Fruit fly (Drosophila melanogaster) whole organism, embryonic: ENCODE results near the gene CG16772.
A peak's percentile ranks its signal among the peaks of the same experiment; 100 is the strongest.

Experiments used
- ATbp ChIP-seq: fragments of 200-800 bp; sonication (Bioruptor generic); optimal IDR thresholded peaks from 2 replicates; lab custom pipeline; 2017; ENCODE audit warnings: missing biosample characterization, mild to moderate bottlenecking, missing genetic modification characterization, missing genetic modification reagents
- Ada2b ChIP-seq: fragments of 200-800 bp; sonication (Bioruptor generic); IDR thresholded peaks from 2 replicates; pipeline ENCODE4 v1.3.6; 2022; ENCODE audit warnings: missing biosample characterization, missing genetic modification characterization
- Atf-2 ChIP-seq: fragments of 200-800 bp; sonication (Bioruptor generic); optimal IDR thresholded peaks from 2 replicates; lab custom pipeline; 2016; ENCODE audit warnings: missing biosample characterization, missing genetic modification characterization
- C15 ChIP-seq: fragments of 200-800 bp; sonication (Bioruptor generic); IDR thresholded peaks from 3 replicates; pipeline ENCODE4 v1.3.6; 2022; ENCODE audit warnings: missing biosample characterization, missing genetic modification characterization
- CG11093 ChIP-seq: fragments of 200-800 bp; sonication (Bioruptor generic); IDR thresholded peaks from 3 replicates; pipeline ENCODE4 v1.3.6; 2022; ENCODE audit warnings: missing biosample characterization, missing genetic modification characterization
- CG11398 ChIP-seq: fragments of 200-800 bp; sonication (Bioruptor generic); optimal IDR thresholded peaks from 2 replicates; lab custom pipeline; 2016; ENCODE audit warnings: missing biosample characterization, missing genetic modification characterization
- CG12744 ChIP-seq: fragments of 200-800 bp; sonication (Bioruptor generic); optimal IDR thresholded peaks from 2 replicates; lab custom pipeline; 2016; ENCODE audit warnings: missing biosample characterization, missing genetic modification characterization
- CG13894 ChIP-seq: fragments of 200-800 bp; sonication (Bioruptor generic); optimal IDR thresholded peaks from 3 replicates; lab custom pipeline; 2018; ENCODE audit warnings: missing biosample characterization, mild to moderate bottlenecking, missing genetic modification characterization, moderate library complexity
- CG14441 ChIP-seq: fragments of 200-800 bp; sonication (Bioruptor generic); IDR thresholded peaks from 2 replicates; pipeline ENCODE4 v1.3.6; 2022; ENCODE audit warnings: missing biosample characterization, missing genetic modification characterization
- CG14860 ChIP-seq: fragments of 200-800 bp; sonication (Bioruptor generic); IDR thresholded peaks from 3 replicates; pipeline ENCODE4 v1.3.6; 2022; ENCODE audit warnings: missing biosample characterization, missing genetic modification characterization; ENCODE audit not compliant: partially characterized antibody
- CG14965 ChIP-seq: fragments of 200-800 bp; sonication (Bioruptor generic); optimal IDR thresholded peaks from 2 replicates; lab custom pipeline; 2016; ENCODE audit warnings: missing biosample characterization, missing genetic modification characterization, borderline replicate concordance
- CG15073 ChIP-seq: fragments of 200-800 bp; sonication (Bioruptor generic); optimal IDR thresholded peaks from 2 replicates; lab custom pipeline; 2016; ENCODE audit warnings: missing biosample characterization, missing genetic modification characterization
- CG1603 ChIP-seq: fragments of 200-800 bp; sonication (Bioruptor generic); optimal IDR thresholded peaks from 2 replicates; lab custom pipeline; 2019; ENCODE audit warnings: missing biosample characterization, mild to moderate bottlenecking, missing genetic modification characterization, moderate library complexity
- CG17361 ChIP-seq: fragments of 200-800 bp; sonication (Bioruptor generic); IDR thresholded peaks from 3 replicates; pipeline ENCODE4 v1.3.6; 2022; ENCODE audit warnings: missing biosample characterization, missing genetic modification characterization
- CG18764 ChIP-seq: fragments of 200-800 bp; sonication (Bioruptor generic); optimal IDR thresholded peaks from 3 replicates; lab custom pipeline; 2016; ENCODE audit warnings: missing biosample characterization, missing genetic modification characterization
- CG30403 ChIP-seq: fragments of 200-800 bp; sonication (Bioruptor generic); optimal IDR thresholded peaks from 3 replicates; lab custom pipeline; 2016; ENCODE audit warnings: missing biosample characterization, missing genetic modification characterization
- CG33557 ChIP-seq: fragments of 200-800 bp; sonication (Bioruptor generic); optimal IDR thresholded peaks from 2 replicates; lab custom pipeline; 2019; ENCODE audit warnings: missing biosample characterization, mild to moderate bottlenecking, missing genetic modification characterization, moderate library complexity
- CG3838 ChIP-seq: fragments of 200-800 bp; sonication (Bioruptor generic); optimal IDR thresholded peaks from 3 replicates; lab custom pipeline; 2016; ENCODE audit warnings: missing biosample characterization, missing genetic modification characterization
- CG4360 ChIP-seq: fragments of 200-800 bp; sonication (Bioruptor generic); IDR thresholded peaks from 2 replicates; pipeline ENCODE4 v1.3.6; 2022; ENCODE audit warnings: missing biosample characterization, missing genetic modification characterization
- CG4424 ChIP-seq: fragments of 200-800 bp; sonication (Bioruptor generic); optimal IDR thresholded peaks from 3 replicates; lab custom pipeline; 2016; ENCODE audit warnings: missing biosample characterization, missing genetic modification characterization
- CG4730 ChIP-seq: fragments of 200-800 bp; sonication (Bioruptor generic); IDR thresholded peaks from 2 replicates; pipeline ENCODE4 v1.3.6; 2022; ENCODE audit warnings: missing biosample characterization, missing genetic modification characterization
- CG7357 ChIP-seq: fragments of 200-800 bp; sonication (Bioruptor generic); IDR thresholded peaks from 3 replicates; pipeline ENCODE4 v1.3.6; 2022; ENCODE audit warnings: missing biosample characterization, missing genetic modification characterization
- CG7372 ChIP-seq: fragments of 200-800 bp; sonication (Bioruptor generic); IDR thresholded peaks from 2 replicates; pipeline ENCODE4 v1.3.6; 2022; ENCODE audit warnings: missing biosample characterization, missing genetic modification characterization
- CG9797 ChIP-seq: fragments of 200-800 bp; sonication (Bioruptor generic); optimal IDR thresholded peaks from 3 replicates; lab custom pipeline; 2018; ENCODE audit warnings: missing biosample characterization, mild to moderate bottlenecking, missing genetic modification characterization
- Dek ChIP-seq: fragments of 200-800 bp; sonication (Bioruptor generic); optimal IDR thresholded peaks from 3 replicates; lab custom pipeline; 2019; ENCODE audit warnings: missing biosample characterization, mild to moderate bottlenecking, missing genetic modification characterization, moderate library complexity
- E2f1 ChIP-seq: fragments of 200-800 bp; sonication (Bioruptor generic); IDR thresholded peaks from 2 replicates; pipeline ENCODE4 v1.3.6; 2022; ENCODE audit warnings: missing biosample characterization, missing genetic modification characterization
- Hmx ChIP-seq: fragments of 200-800 bp; sonication (Bioruptor generic); optimal IDR thresholded peaks from 2 replicates; lab custom pipeline; 2016; ENCODE audit warnings: missing biosample characterization, missing genetic modification characterization
- Jarid2 ChIP-seq: fragments of 200-800 bp; sonication (Bioruptor generic); optimal IDR thresholded peaks from 3 replicates; lab custom pipeline; 2017; ENCODE audit warnings: mild to moderate bottlenecking, missing biosample characterization, missing genetic modification reagents, missing genetic modification characterization
- MBD-R2 ChIP-seq: fragments of 200-800 bp; sonication (Bioruptor generic); IDR thresholded peaks from 2 replicates; pipeline ENCODE4 v1.3.6; 2022; ENCODE audit warnings: missing biosample characterization, missing genetic modification characterization
- Mad ChIP-seq: fragments of 200-800 bp; sonication (Bioruptor generic); optimal IDR thresholded peaks from 2 replicates; lab custom pipeline; 2016; ENCODE audit warnings: missing biosample characterization, missing genetic modification characterization
- NFAT ChIP-seq: fragments of 200-800 bp; sonication (Bioruptor generic); IDR thresholded peaks from 2 replicates; pipeline ENCODE4 v1.3.6; 2022; ENCODE audit warnings: missing biosample characterization, missing genetic modification characterization
- Nf-YA ChIP-seq: fragments of 200-800 bp; sonication (Bioruptor generic); IDR thresholded peaks from 2 replicates; pipeline ENCODE4 v1.3.6; 2022; ENCODE audit warnings: missing biosample characterization, missing genetic modification characterization
- Opbp ChIP-seq: fragments of 200-800 bp; sonication (Bioruptor generic); IDR thresholded peaks from 3 replicates; pipeline ENCODE4 v1.3.6; 2022; ENCODE audit warnings: missing biosample characterization, missing genetic modification characterization; ENCODE audit not compliant: partially characterized antibody
- Side ChIP-seq: fragments of 200-800 bp; sonication (Bioruptor generic); optimal IDR thresholded peaks from 2 replicates; lab custom pipeline; 2016; ENCODE audit warnings: missing biosample characterization, missing genetic modification characterization
- Trl ChIP-seq, 3 experiments: fragments of >200 bp in 2 of 3; fragments of 200-800 bp in 1 of 3; sonication (Bioruptor generic) in 1 of 3; optimal IDR thresholded peaks; 2 replicates in 1 of 3; 3 replicates in 2 of 3; lab custom pipeline; 2016 to 2017; ENCODE audit warnings: missing biosample characterization in 1 of 3, missing genetic modification characterization in 1 of 3
- ac ChIP-seq: fragments of 200-800 bp; sonication (Bioruptor generic); optimal IDR thresholded peaks from 3 replicates; lab custom pipeline; 2017; ENCODE audit warnings: missing biosample characterization, mild to moderate bottlenecking, missing genetic modification characterization
- ap ChIP-seq: fragments of 200-800 bp; sonication (Bioruptor generic); IDR thresholded peaks from 2 replicates; pipeline ENCODE4 v1.3.6; 2022; ENCODE audit warnings: missing biosample characterization, missing genetic modification characterization
- ci ChIP-seq: fragments of 200-800 bp; sonication (Bioruptor generic); IDR thresholded peaks from 3 replicates; pipeline ENCODE4 v1.3.6; 2022; ENCODE audit warnings: missing biosample characterization, missing genetic modification characterization
- gsb ChIP-seq: fragments of 200-800 bp; sonication (Bioruptor generic); IDR thresholded peaks from 2 replicates; pipeline ENCODE4 v1.3.6; 2022; ENCODE audit warnings: missing biosample characterization, missing genetic modification characterization
- gt ChIP-seq: fragments of 200-800 bp; sonication (Bioruptor generic); IDR thresholded peaks from 2 replicates; pipeline ENCODE4 v1.3.6; 2022; ENCODE audit warnings: missing biosample characterization, missing genetic modification characterization
- jing ChIP-seq: fragments of 200-800 bp; sonication (Bioruptor generic); optimal IDR thresholded peaks from 2 replicates; lab custom pipeline; 2018; ENCODE audit warnings: missing biosample characterization, mild to moderate bottlenecking, missing genetic modification characterization
- nau ChIP-seq: fragments of 200-800 bp; sonication (Bioruptor generic); optimal IDR thresholded peaks from 3 replicates; lab custom pipeline; 2017; ENCODE audit warnings: missing biosample characterization, mild to moderate bottlenecking, missing genetic modification characterization, missing genetic modification reagents
- nom ChIP-seq: fragments of 200-800 bp; sonication (Bioruptor generic); optimal IDR thresholded peaks from 2 replicates; lab custom pipeline; 2017; ENCODE audit warnings: missing biosample characterization, missing genetic modification characterization, mild to moderate bottlenecking, moderate library complexity, missing genetic modification reagents
- odd ChIP-seq: fragments of 200-800 bp; sonication (Bioruptor generic); optimal IDR thresholded peaks from 2 replicates; lab custom pipeline; 2017; ENCODE audit warnings: missing biosample characterization, mild to moderate bottlenecking, missing genetic modification characterization
- pfk ChIP-seq: fragments of 200-800 bp; sonication (Bioruptor generic); optimal IDR thresholded peaks from 2 replicates; lab custom pipeline; 2018; ENCODE audit warnings: missing biosample characterization, mild to moderate bottlenecking, missing genetic modification characterization, moderate library complexity
- ranshi ChIP-seq: fragments of 200-800 bp; sonication (Bioruptor generic); IDR thresholded peaks from 2 replicates; pipeline ENCODE4 v1.3.6; 2022; ENCODE audit warnings: missing biosample characterization, missing genetic modification characterization
- schlank ChIP-seq: fragments of 200-800 bp; sonication (Bioruptor generic); optimal IDR thresholded peaks from 2 replicates; lab custom pipeline; 2018; ENCODE audit warnings: missing biosample characterization, mild to moderate bottlenecking, missing genetic modification characterization
- sd ChIP-seq: fragments of 200-800 bp; sonication (Bioruptor generic); optimal IDR thresholded peaks from 3 replicates; lab custom pipeline; 2018; ENCODE audit warnings: missing biosample characterization, mild to moderate bottlenecking, missing genetic modification characterization, moderate library complexity
- so ChIP-seq: fragments of 200-800 bp; sonication (Bioruptor generic); IDR thresholded peaks from 3 replicates; pipeline ENCODE4 v1.3.6; 2022; ENCODE audit warnings: missing biosample characterization, missing genetic modification characterization
- sob ChIP-seq: fragments of 200-800 bp; sonication (Bioruptor generic); IDR thresholded peaks from 2 replicates; pipeline ENCODE4 v1.3.6; 2022; ENCODE audit warnings: missing biosample characterization, missing genetic modification characterization
- trem ChIP-seq: fragments of 200-800 bp; optimal IDR thresholded peaks from 3 replicates; lab custom pipeline; 2019; ENCODE audit warnings: missing biosample characterization, mild to moderate bottlenecking, missing genetic modification characterization, moderate library complexity

CG16772 gene

DNA sequence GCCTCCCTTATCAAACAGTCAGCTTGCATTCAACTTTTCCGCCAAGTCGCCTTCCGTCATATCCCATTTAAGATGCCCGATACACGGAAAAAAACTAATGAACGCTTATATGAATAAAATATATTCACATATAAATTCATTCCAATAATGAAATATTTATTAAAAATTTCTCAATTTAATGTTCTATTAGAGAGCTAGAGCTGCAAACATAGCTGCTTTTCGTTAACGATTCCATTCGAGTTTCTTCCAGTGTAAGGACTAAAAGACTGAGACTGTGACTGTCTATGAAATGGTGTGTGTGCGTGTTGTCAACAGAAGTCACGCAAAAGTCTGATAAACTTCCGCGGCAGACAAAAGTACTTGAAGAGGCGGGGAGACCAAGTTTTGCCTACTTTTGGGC is 32.4 kb upstream of the CG16772 start (continued):
- TF ChIP-seq so (GFP tag; lab: Robert Waterston, UW) (no peak), CG11398 (GFP tag; lab: Kevin White, UChicago) (no peak), gsb (no peak), CG14441 (GFP tag; lab: Robert Waterston, UW) (no peak), CG7372 (GFP tag; lab: Robert Waterston, UW) (0 out of 2 replicates have a peak, but pooled peaks have one; percentile 18), gt (GFP tag; lab: Robert Waterston, UW) (no peak), ap (GFP tag; lab: Robert Waterston, UW) (0 out of 2 replicates have a peak, but pooled peaks have one; percentile 19), ci (GFP tag; lab: Robert Waterston, UW) (peak; percentile 56; the same call in 1 of the 3 replicates), CG9797 (GFP tag; lab: Kevin White, UChicago) (no peak), CG15073 (GFP tag; lab: Kevin White, UChicago) (no peak), ac (GFP tag; lab: Kevin White, UChicago) (no peak), CG4730 (GFP tag; lab: Robert Waterston, UW) (no peak; the same call in 1 of the 2 replicates), CG4360 (no peak), CG3838 (GFP tag; lab: Kevin White, UChicago) (no peak), sd (no peak), CG12744 (GFP tag; lab: Kevin White, UChicago) (no peak), CG18764 (peak; percentile 7), CG4424 (GFP tag; lab: Kevin White, UChicago) (peak; percentile 28), sob (GFP tag; lab: Robert Waterston, UW) (no peak), Nf-YA (no peak), Side (GFP tag; lab: Kevin White, UChicago) (no peak), Atf-2 (GFP tag; lab: Kevin White, UChicago) (no peak), Hmx (GFP tag; lab: Kevin White, UChicago) (no peak), ATbp (GFP tag; lab: Kevin White, UChicago) (no peak), pfk (no peak), CG30403 (GFP tag; lab: Kevin White, UChicago) (peak; percentile 57), jing (GFP tag; lab: Kevin White, UChicago) (no peak), Mad (no peak), Jarid2 (GFP tag; lab: Kevin White, UChicago) (peak; percentile 1), Ada2b (GFP tag; lab: Robert Waterston, UW) (peak; percentile 35; the same call in 1 of the 2 replicates), CG1603 (tag; lab: Kevin White, UChicago) (no peak), E2f1 (GFP tag; lab: Robert Waterston, UW) (0 out of 2 replicates have a peak, but pooled peaks have one; percentile 30), CG14860 (GFP tag; lab: Robert Waterston, UW) (no peak), CG33557 (no peak), MBD-R2 (GFP tag; lab: Robert Waterston, UW) (peak; percentile 13; the same call in 1 of the 2 replicates), nau (GFP tag; lab: Kevin White, UChicago) (peak; percentile 33), Opbp (GFP tag; lab: Robert Waterston, UW) (no peak), odd (GFP tag; lab: Kevin White, UChicago) (peak; percentile 5), CG7357 (GFP tag; lab: Robert Waterston, UW) (no peak), NFAT (GFP tag; lab: Robert Waterston, UW) (no peak), CG13894 (tag; lab: Kevin White, UChicago) (peak; percentile 31), CG14965 (GFP tag; lab: Kevin White, UChicago) (no peak), CG11093 (GFP tag; lab: Robert Waterston, UW) (no peak), Trl (optimal IDR thresholded peaks at IDR 0.05; lab: Kevin White, UChicago) (no peak), Trl (GFP tag; optimal IDR thresholded peaks at IDR 0.05; lab: Kevin White, UChicago) (no peak), CG17361 (GFP tag; lab: Robert Waterston, UW) (peak; percentile 54; the same call in 1 of the 3 replicates), C15 (no peak), trem (no peak), nom (GFP tag; lab: Kevin White, UChicago) (no peak), schlank (no peak), ranshi (GFP tag; lab: Robert Waterston, UW) (peak; percentile 34; the same call in 1 of the 2 replicates), Dek (tag; lab: Kevin White, UChicago) (peak; percentile 38)
